Fruit fly (Drosophila melanogaster): Measurements from ENCODE around the gene CG17249.

DNA sequence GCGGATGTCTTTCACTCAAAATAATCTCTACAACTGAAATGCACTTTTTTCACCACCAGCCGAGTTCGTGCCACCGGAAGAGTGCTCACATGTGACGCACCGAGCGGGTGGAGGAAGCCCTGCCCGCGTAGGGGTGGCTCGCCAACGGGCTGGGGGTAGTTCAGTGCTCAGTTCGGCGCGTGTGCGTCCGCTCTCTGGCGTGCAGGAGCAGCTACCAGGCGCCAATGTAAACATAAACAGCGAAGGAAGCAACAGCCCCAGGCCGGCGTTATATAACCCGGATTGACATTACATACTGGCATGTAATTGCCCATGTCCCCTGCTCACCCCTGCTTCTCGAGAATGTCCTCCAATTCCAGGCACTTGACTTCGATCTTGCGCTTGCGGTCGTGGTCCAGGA, 16.9 kb upstream of the CG17249 start:
- TF ChIP-seq CG14655 (GFP tag; optimal IDR thresholded peaks at IDR 0.05), result no peak
- no peak for TF ChIP-seq gl (tag; optimal IDR thresholded peaks at IDR 0.05)
